Fruit fly (Drosophila melanogaster) whole organism, embryonic: ENCODE measurements around the gene jus.

Source experiments
- Bdp1 ChIP-seq: fragments of 200-800 bp; sonication (Bioruptor generic); optimal IDR thresholded peaks from 3 replicates; lab custom pipeline; 2016; ENCODE audit warnings: missing biosample characterization, missing genetic modification characterization
- C15 ChIP-seq: fragments of 200-800 bp; sonication (Bioruptor generic); IDR thresholded peaks from 3 replicates; pipeline ENCODE4 v1.3.6; 2022; ENCODE audit warnings: missing biosample characterization, missing genetic modification characterization
- CG10543 ChIP-seq: fragments of 200-800 bp; sonication (Bioruptor generic); optimal IDR thresholded peaks from 3 replicates; lab custom pipeline; 2017; ENCODE audit warnings: missing biosample characterization, mild to moderate bottlenecking, missing genetic modification characterization, moderate library complexity
- CG13287 ChIP-seq: fragments of 200-800 bp; sonication (Bioruptor generic); IDR thresholded peaks from 2 replicates; pipeline ENCODE4 v1.3.6; 2022; ENCODE audit warnings: missing biosample characterization, missing genetic modification characterization; ENCODE audit not compliant: partially characterized antibody
- CG14441 ChIP-seq: fragments of 200-800 bp; sonication (Bioruptor generic); IDR thresholded peaks from 2 replicates; pipeline ENCODE4 v1.3.6; 2022; ENCODE audit warnings: missing biosample characterization, missing genetic modification characterization
- CG15514 ChIP-seq: fragments of 200-800 bp; sonication (Bioruptor generic); optimal IDR thresholded peaks from 3 replicates; lab custom pipeline; 2017; ENCODE audit warnings: missing biosample characterization, missing genetic modification characterization, mild to moderate bottlenecking, moderate library complexity, missing genetic modification reagents
- CG16863 ChIP-seq: fragments of 200-800 bp; sonication (Bioruptor generic); optimal IDR thresholded peaks from 3 replicates; lab custom pipeline; 2016; ENCODE audit warnings: missing biosample characterization, missing genetic modification characterization
- CG17829 ChIP-seq: fragments of 200-800 bp; optimal IDR thresholded peaks from 2 replicates; lab custom pipeline; 2019; ENCODE audit warnings: missing biosample characterization, mild to moderate bottlenecking, missing genetic modification characterization, moderate library complexity
- CG18262 ChIP-seq: fragments of 200-800 bp; optimal IDR thresholded peaks from 3 replicates; lab custom pipeline; 2019; ENCODE audit warnings: missing biosample characterization, mild to moderate bottlenecking, missing genetic modification characterization, moderate library complexity
- CG2116 ChIP-seq: fragments of 200-800 bp; sonication (Bioruptor generic); optimal IDR thresholded peaks from 3 replicates; lab custom pipeline; 2018; ENCODE audit warnings: missing biosample characterization, mild to moderate bottlenecking, missing genetic modification characterization
- CG30020 ChIP-seq: fragments of 200-800 bp; optimal IDR thresholded peaks from 2 replicates; lab custom pipeline; 2019; ENCODE audit warnings: missing biosample characterization, mild to moderate bottlenecking, missing genetic modification characterization, moderate library complexity
- CG30403 ChIP-seq: fragments of 200-800 bp; sonication (Bioruptor generic); optimal IDR thresholded peaks from 3 replicates; lab custom pipeline; 2016; ENCODE audit warnings: missing biosample characterization, missing genetic modification characterization
- CG32532 ChIP-seq: fragments of 200-800 bp; sonication (Bioruptor generic); IDR thresholded peaks from 2 replicates; pipeline ENCODE4 v1.3.6; 2022; ENCODE audit warnings: missing biosample characterization, missing genetic modification characterization
- CG32767 ChIP-seq: fragments of 200-800 bp; sonication (Bioruptor generic); IDR thresholded peaks from 2 replicates; pipeline ENCODE4 v1.3.6; 2022; ENCODE audit warnings: missing biosample characterization, missing genetic modification characterization
- CG32772 ChIP-seq: fragments of 200-800 bp; sonication (Bioruptor generic); IDR thresholded peaks from 2 replicates; pipeline ENCODE4 v1.3.6; 2022; ENCODE audit warnings: missing biosample characterization, missing genetic modification characterization
- CG34376 ChIP-seq: fragments of 200-800 bp; sonication (Bioruptor generic); optimal IDR thresholded peaks from 2 replicates; lab custom pipeline; 2018; ENCODE audit warnings: missing biosample characterization, mild to moderate bottlenecking, missing genetic modification characterization
- CG4424 ChIP-seq: fragments of 200-800 bp; sonication (Bioruptor generic); optimal IDR thresholded peaks from 3 replicates; lab custom pipeline; 2016; ENCODE audit warnings: missing biosample characterization, missing genetic modification characterization
- CG5180 ChIP-seq: fragments of 200-800 bp; sonication (Bioruptor generic); optimal IDR thresholded peaks from 3 replicates; lab custom pipeline; 2017; ENCODE audit warnings: missing biosample characterization, missing genetic modification characterization, mild to moderate bottlenecking, moderate library complexity, missing genetic modification reagents
- CG9215 ChIP-seq: fragments of 200-800 bp; sonication (Bioruptor generic); IDR thresholded peaks from 2 replicates; pipeline ENCODE4 v1.3.6; 2022; ENCODE audit warnings: missing biosample characterization, missing genetic modification characterization
- CHES-1-like ChIP-seq: fragments of 200-800 bp; sonication (Bioruptor generic); optimal IDR thresholded peaks from 2 replicates; lab custom pipeline; 2016; ENCODE audit warnings: missing biosample characterization, missing genetic modification characterization
- D ChIP-seq, 2 experiments: fragments of 200-800 bp in 1 of 2; fragments of >200 bp in 1 of 2; sonication (Bioruptor generic) in 1 of 2; optimal IDR thresholded peaks; 2 replicates in 1 of 2; 3 replicates in 1 of 2; lab custom pipeline; 2017; ENCODE audit warnings: mild to moderate bottlenecking in 1 of 2, missing biosample characterization in 1 of 2, missing genetic modification characterization in 1 of 2, missing genetic modification reagents in 1 of 2
- E2f2 ChIP-seq: fragments of 200-800 bp; sonication (Bioruptor generic); IDR thresholded peaks from 2 replicates; pipeline ENCODE4 v1.3.6; 2022; ENCODE audit warnings: missing biosample characterization, missing genetic modification characterization
- Elba2 ChIP-seq: fragments of 200-800 bp; sonication (Bioruptor generic); optimal IDR thresholded peaks from 3 replicates; lab custom pipeline; 2016; ENCODE audit warnings: missing biosample characterization, missing genetic modification characterization
- H15 ChIP-seq: fragments of 200-800 bp; sonication (Bioruptor generic); IDR thresholded peaks from 3 replicates; pipeline ENCODE4 v1.3.6; 2022; ENCODE audit warnings: missing biosample characterization, missing genetic modification characterization
- MTF-1 ChIP-seq: fragments of 200-800 bp; sonication (Bioruptor generic); optimal IDR thresholded peaks from 2 replicates; lab custom pipeline; 2018; ENCODE audit warnings: missing biosample characterization, mild to moderate bottlenecking, missing genetic modification characterization, borderline replicate concordance
- Mad ChIP-seq: fragments of 200-800 bp; sonication (Bioruptor generic); optimal IDR thresholded peaks from 2 replicates; lab custom pipeline; 2016; ENCODE audit warnings: missing biosample characterization, missing genetic modification characterization
- NC2α ChIP-seq: fragments of 200-800 bp; sonication (Bioruptor generic); optimal IDR thresholded peaks from 2 replicates; lab custom pipeline; 2016; ENCODE audit warnings: missing biosample characterization, missing genetic modification characterization
- Rfx ChIP-seq: fragments of 200-800 bp; sonication (Bioruptor generic); IDR thresholded peaks from 2 replicates; pipeline ENCODE4 v1.3.6; 2022; ENCODE audit warnings: missing biosample characterization, missing genetic modification characterization
- Sox102F ChIP-seq: fragments of 200-800 bp; sonication (Bioruptor generic); optimal IDR thresholded peaks from 2 replicates; lab custom pipeline; 2018; ENCODE audit warnings: missing biosample characterization, mild to moderate bottlenecking, missing genetic modification characterization, moderate library complexity
- Usf ChIP-seq: fragments of 200-800 bp; sonication (Bioruptor generic); optimal IDR thresholded peaks from 2 replicates; lab custom pipeline; 2017; ENCODE audit warnings: missing genotype, missing biosample characterization, missing genetic modification characterization
- Xbp1 ChIP-seq: fragments of 200-800 bp; sonication (Bioruptor generic); optimal IDR thresholded peaks from 3 replicates; lab custom pipeline; 2016; ENCODE audit warnings: missing biosample characterization, mild to moderate bottlenecking, missing genetic modification characterization
- YL-1 ChIP-seq: fragments of 200-800 bp; sonication (Bioruptor generic); optimal IDR thresholded peaks from 3 replicates; lab custom pipeline; 2017; ENCODE audit warnings: missing biosample characterization, mild to moderate bottlenecking, missing genetic modification characterization
- cad ChIP-seq: fragments of >200 bp; optimal IDR thresholded peaks from 2 replicates; lab custom pipeline; 2017; ENCODE audit warnings: missing biosample characterization, missing genetic modification characterization
- cg ChIP-seq: fragments of 200-800 bp; sonication (Bioruptor generic); optimal IDR thresholded peaks from 3 replicates; lab custom pipeline; 2019; ENCODE audit warnings: missing biosample characterization, mild to moderate bottlenecking, missing genetic modification characterization, moderate library complexity
- grau ChIP-seq: fragments of 200-800 bp; optimal IDR thresholded peaks from 3 replicates; lab custom pipeline; 2019; ENCODE audit warnings: missing biosample characterization, mild to moderate bottlenecking, missing genetic modification characterization, moderate library complexity
- gsb ChIP-seq: fragments of 200-800 bp; sonication (Bioruptor generic); IDR thresholded peaks from 2 replicates; pipeline ENCODE4 v1.3.6; 2022; ENCODE audit warnings: missing biosample characterization, missing genetic modification characterization
- gt ChIP-seq: fragments of 200-800 bp; sonication (Bioruptor generic); IDR thresholded peaks from 2 replicates; pipeline ENCODE4 v1.3.6; 2022; ENCODE audit warnings: missing biosample characterization, missing genetic modification characterization
- ham ChIP-seq: fragments of 200-800 bp; sonication (Bioruptor generic); IDR thresholded peaks from 2 replicates; pipeline ENCODE4 v1.3.6; 2022; ENCODE audit warnings: missing biosample characterization, missing genetic modification characterization
- her ChIP-seq: fragments of 200-800 bp; sonication (Bioruptor generic); optimal IDR thresholded peaks from 2 replicates; lab custom pipeline; 2016; ENCODE audit warnings: missing biosample characterization, missing genetic modification characterization
- ind ChIP-seq: fragments of 200-800 bp; sonication (Bioruptor generic); optimal IDR thresholded peaks from 3 replicates; lab custom pipeline; 2016; ENCODE audit warnings: missing biosample characterization, missing genetic modification characterization
- nerfin-1 ChIP-seq: fragments of 200-800 bp; sonication (Bioruptor generic); optimal IDR thresholded peaks from 3 replicates; lab custom pipeline; 2019; ENCODE audit warnings: missing biosample characterization, mild to moderate bottlenecking, missing genetic modification characterization, moderate library complexity
- nom ChIP-seq: fragments of 200-800 bp; sonication (Bioruptor generic); optimal IDR thresholded peaks from 2 replicates; lab custom pipeline; 2017; ENCODE audit warnings: missing biosample characterization, missing genetic modification characterization, mild to moderate bottlenecking, moderate library complexity, missing genetic modification reagents
- pan ChIP-seq, 4 experiments: fragments of >200 bp in 3 of 4; fragments of 200-800 bp in 1 of 4; sonication (Bioruptor generic) in 1 of 4; optimal IDR thresholded peaks in 3 of 4; IDR thresholded peaks in 1 of 4; 2 replicates each; pipeline versions ENCODE4 v1.3.6 to Lab custom; 2017 to 2022; ENCODE audit warnings: missing biosample characterization in 2 of 4, missing genetic modification characterization in 2 of 4, mixed read lengths in 1 of 4
- pros ChIP-seq: fragments of 200-800 bp; sonication (Bioruptor generic); optimal IDR thresholded peaks from 3 replicates; lab custom pipeline; 2019; ENCODE audit warnings: missing biosample characterization, mild to moderate bottlenecking, missing genetic modification characterization, moderate library complexity
- schlank ChIP-seq: fragments of 200-800 bp; sonication (Bioruptor generic); optimal IDR thresholded peaks from 2 replicates; lab custom pipeline; 2018; ENCODE audit warnings: missing biosample characterization, mild to moderate bottlenecking, missing genetic modification characterization
- sug ChIP-seq: fragments of 200-800 bp; optimal IDR thresholded peaks from 2 replicates; lab custom pipeline; 2019; ENCODE audit warnings: missing biosample characterization, mild to moderate bottlenecking, missing genetic modification characterization, moderate library complexity
- unc-4 ChIP-seq: fragments of 200-800 bp; sonication (Bioruptor generic); IDR thresholded peaks from 2 replicates; pipeline ENCODE4 v1.3.6; 2022; ENCODE audit warnings: missing biosample characterization, missing genetic modification characterization; ENCODE audit not compliant: partially characterized antibody
- vvl ChIP-seq: fragments of 200-800 bp; sonication (Bioruptor generic); IDR thresholded peaks from 2 replicates; pipeline ENCODE4 v1.3.6; 2022; ENCODE audit warnings: missing biosample characterization, missing genetic modification characterization
- z ChIP-seq: fragments of 200-800 bp; sonication (Bioruptor generic); IDR thresholded peaks from 3 replicates; pipeline ENCODE4 v1.3.6; 2022; ENCODE audit warnings: missing biosample characterization, missing genetic modification characterization

jus gene

dm6 chr3R:29214982-29215533, 20.3 kb upstream of the jus start (continued):
- TF ChIP-seq gt (no peak), unc-4 (GFP tag; lab: Robert Waterston, UW) (no peak), Sox102F (GFP tag; lab: Kevin White, UChicago) (no peak), sug (tag; lab: Kevin White, UChicago) (peak; percentile 71), CG15514 (GFP tag; lab: Kevin White, UChicago) (peak; percentile 48), H15 (no peak), cg (GFP tag; lab: Kevin White, UChicago) (peak; percentile 62), CG5180 (GFP tag; lab: Kevin White, UChicago) (no peak), YL-1 (GFP tag; lab: Kevin White, UChicago) (peak; percentile 14), nom (GFP tag; lab: Kevin White, UChicago) (peak; percentile 84), pros (peak; percentile 67), pan (optimal IDR thresholded peaks at IDR 0.05; lab: Kevin White, UChicago) (no peak), pan (GFP tag; optimal IDR thresholded peaks at IDR 0.05 in 1 of 2, IDR thresholded peaks at IDR 0.05 in 1 of 2) (peak in 1 of 2 experiments; percentile 25), vvl (GFP tag; lab: Robert Waterston, UW) (0 out of 2 replicates have a peak, but pooled peaks have one; percentile 7), CHES-1-like (GFP tag; lab: Kevin White, UChicago) (peak; percentile 16), CG30020 (no peak), CG10543 (peak; percentile 51), CG32767 (0 out of 2 replicates have a peak, but pooled peaks have one; percentile 11), CG34376 (GFP tag; lab: Kevin White, UChicago) (peak; percentile 82), Elba2 (peak; percentile 98), grau (tag; lab: Kevin White, UChicago) (peak; percentile 4), ind (no peak), CG32532 (GFP tag; lab: Robert Waterston, UW) (peak; percentile 46), nerfin-1 (tag; lab: Kevin White, UChicago) (peak; percentile 63), Rfx (0 out of 2 replicates have a peak, but pooled peaks have one; percentile 15)

- TF ChIP-seq her (GFP tag; lab: Kevin White, UChicago) (peak; percentile 97), C15 (peak; percentile 98), Xbp1 (GFP tag; lab: Kevin White, UChicago) (peak; percentile 99), D (optimal IDR thresholded peaks at IDR 0.05; lab: Kevin White, UChicago) (no peak), D (GFP tag; optimal IDR thresholded peaks at IDR 0.05; lab: Kevin White, UChicago) (peak; percentile 99), CG17829 (tag; lab: Kevin White, UChicago) (peak; percentile 100), z (GFP tag; lab: Robert Waterston, UW) (peak; percentile 87), schlank (tag; lab: Kevin White, UChicago) (peak; percentile 98), Usf (GFP tag; lab: Kevin White, UChicago) (peak; percentile 99), CG14441 (GFP tag; lab: Robert Waterston, UW) (peak; percentile 99), E2f2 (GFP tag; lab: Robert Waterston, UW) (peak; percentile 92), CG9215 (GFP tag; lab: Robert Waterston, UW) (peak; percentile 96), sug (tag; lab: Kevin White, UChicago) (peak; percentile 98), cad (GFP tag; lab: Kevin White, UChicago) (peak; percentile 36), Mad (GFP tag; lab: Kevin White, UChicago) (peak; percentile 99), MTF-1 (GFP tag; lab: Kevin White, UChicago) (peak; percentile 98), CG2116 (GFP tag; lab: Kevin White, UChicago) (peak; percentile 89), CG16863 (GFP tag; lab: Kevin White, UChicago) (peak; percentile 99), ham (GFP tag; lab: Robert Waterston, UW) (peak; percentile 95), Bdp1 (peak; percentile 95), CG32772 (GFP tag; lab: Robert Waterston, UW) (peak; percentile 99), gsb (GFP tag; lab: Robert Waterston, UW) (peak; percentile 98), CG4424 (peak; percentile 99), NC2α (GFP tag; lab: Kevin White, UChicago) (peak; percentile 99), CG13287 (GFP tag; lab: Robert Waterston, UW) (peak; percentile 31; the same call in 1 of the 2 replicates), CG18262 (tag; lab: Kevin White, UChicago) (peak; percentile 99), CG30403 (peak; percentile 99)
Observed at dm6 chr3R:29214262-29214661, 19.5 kb upstream of the jus start.
